Worm (Caenorhabditis elegans) whole organism, mixed stage, embryonic: ENCODE results near the gene metr-1.

Source experiments
- nhr-28 ChIP-seq: fragments of 150-350 bp; optimal IDR thresholded peaks from 2 replicates; lab custom pipeline; 2014; ENCODE audit warnings: missing biosample characterization, missing genetic modification characterization
- nhr-76 ChIP-seq: sonication (generic microtip); optimal IDR thresholded peaks from 2 replicates; lab custom pipeline; 2017; ENCODE audit warnings: missing biosample characterization, missing genetic modification characterization
- snpc-4 ChIP-seq: fragments of 150-350 bp; optimal IDR thresholded peaks from 2 replicates; lab custom pipeline; 2014; ENCODE audit warnings: missing biosample characterization, missing genetic modification characterization

DNA sequence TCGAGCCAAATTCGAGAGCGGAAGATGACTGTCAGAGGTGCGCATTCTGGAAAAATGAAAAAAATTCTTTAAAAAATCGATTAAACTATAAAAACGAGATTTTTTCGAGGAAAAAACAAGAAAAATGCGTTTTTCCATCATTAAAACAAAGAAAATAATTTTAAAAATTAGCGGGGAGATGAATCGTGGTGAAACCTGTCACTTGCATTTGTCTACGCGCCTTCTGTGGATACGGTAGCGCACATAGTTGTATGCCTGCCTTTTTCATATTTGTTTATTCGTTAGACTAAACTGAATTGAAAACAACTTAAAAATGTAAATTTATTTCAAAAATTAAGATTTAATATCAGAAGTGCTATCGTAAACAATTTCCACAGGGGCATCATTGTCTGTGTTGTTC, 42.0 kb upstream of the metr-1 start, which contains the start of gene egg-3:
- TF ChIP-seq snpc-4 (tag; lab: Kevin White, UChicago) (no peak), nhr-76 (tag; lab: Kevin White, UChicago) (no peak), nhr-28 (tag; lab: Kevin White, UChicago) (no peak)
